Worm (Caenorhabditis elegans) whole organism, L1 larva: ENCODE measurements around the gene snb-2.

Experiments used
- C04F5.9 ChIP-seq: sonication (generic microtip); optimal IDR thresholded peaks from 2 replicates; lab custom pipeline; 2016; ENCODE audit warnings: missing genetic modification characterization, missing compliant biosample characterization
- C34B4.2 ChIP-seq: sonication (generic microtip); optimal IDR thresholded peaks from 2 replicates; lab custom pipeline; 2017; ENCODE audit warnings: mild to moderate bottlenecking, missing genetic modification characterization, missing compliant biosample characterization
- F16B12.6 ChIP-seq: fragments of 150-350 bp; optimal IDR thresholded peaks from 2 replicates; lab custom pipeline; 2014; ENCODE audit warnings: missing biosample characterization, missing genetic modification characterization
- aha-1 ChIP-seq: fragments of 150-350 bp; optimal IDR thresholded peaks from 2 replicates; lab custom pipeline; 2014; ENCODE audit warnings: missing biosample characterization, missing genetic modification characterization
- blmp-1 ChIP-seq: fragments of 150-350 bp; optimal IDR thresholded peaks from 2 replicates; lab custom pipeline; 2014; ENCODE audit warnings: missing biosample characterization, missing genetic modification characterization
- ceh-8 ChIP-seq: fragments of 200-800 bp; sonication (Bioruptor generic); optimal IDR thresholded peaks from 2 replicates; lab custom pipeline; 2018; ENCODE audit warnings: mild to moderate bottlenecking, missing genetic modification characterization, moderate library complexity, missing compliant biosample characterization
- ceh-82 ChIP-seq, 3 experiments: fragments of 150-350 bp in 1 of 3; sonication (generic microtip) in 2 of 3; optimal IDR thresholded peaks; 2 replicates each; lab custom pipeline; 2014 to 2017; ENCODE audit warnings: missing biosample characterization in 3 of 3, missing genetic modification characterization in 3 of 3
- ceh-90 ChIP-seq: sonication (generic microtip); optimal IDR thresholded peaks from 2 replicates; lab custom pipeline; 2016; ENCODE audit warnings: missing genetic modification characterization, missing compliant biosample characterization
- ces-1 ChIP-seq: fragments of 150-350 bp; optimal IDR thresholded peaks from 2 replicates; lab custom pipeline; 2014; ENCODE audit warnings: missing biosample characterization, missing genetic modification reagents, missing genetic modification characterization
- dsc-1 ChIP-seq: sonication (generic microtip); optimal IDR thresholded peaks from 2 replicates; lab custom pipeline; 2016; ENCODE audit warnings: mild to moderate bottlenecking, missing genetic modification characterization, missing compliant biosample characterization
- efl-3 ChIP-seq: fragments of 200-800 bp; sonication (Bioruptor generic); optimal IDR thresholded peaks from 2 replicates; lab custom pipeline; 2018; ENCODE audit warnings: mild to moderate bottlenecking, missing genetic modification characterization, missing compliant biosample characterization
- egl-27 ChIP-seq, 2 experiments: fragments of 150-350 bp in 1 of 2; sonication (generic microtip); optimal IDR thresholded peaks; 3 replicates each; lab custom pipeline; 2017 to 2018; ENCODE audit warnings: missing biosample characterization in 2 of 2, missing genetic modification characterization in 2 of 2, missing genetic modification reagents in 2 of 2
- elt-2 ChIP-seq: sonication (generic microtip); optimal IDR thresholded peaks from 2 replicates; lab custom pipeline; 2016; ENCODE audit warnings: missing genetic modification characterization, mild to moderate bottlenecking, inconsistent platforms, missing compliant biosample characterization, missing genetic modification reagents
- elt-3 ChIP-seq, 6 experiments: fragments of 150-350 bp in 1 of 6; sonication (generic microtip); optimal IDR thresholded peaks; 2 replicates each; lab custom pipeline; 2017 to 2018; ENCODE audit warnings: missing biosample characterization in 6 of 6, missing genetic modification characterization in 6 of 6, inconsistent platforms in 1 of 6
- ets-5 ChIP-seq: fragments of 200-800 bp; sonication (Bioruptor generic); IDR thresholded peaks from 2 replicates; pipeline ENCODE4 v1.3.6; 2022; ENCODE audit warnings: missing genetic modification characterization, missing compliant biosample characterization
- fos-1 ChIP-seq: fragments of 150-350 bp; optimal IDR thresholded peaks from 2 replicates; lab custom pipeline; 2014; ENCODE audit warnings: missing biosample characterization, missing genetic modification characterization
- grh-1 ChIP-seq: fragments of 200-800 bp; sonication (Bioruptor generic); IDR thresholded peaks from 2 replicates; pipeline ENCODE4 v1.3.6; 2022; ENCODE audit warnings: missing genetic modification reagents, missing genetic modification characterization, missing compliant biosample characterization
- irx-1 ChIP-seq: sonication (generic microtip); optimal IDR thresholded peaks from 2 replicates; lab custom pipeline; 2016; ENCODE audit warnings: missing genetic modification characterization, missing compliant biosample characterization
- lin-13 ChIP-seq: fragments of 150-350 bp; optimal IDR thresholded peaks from 2 replicates; lab custom pipeline; 2014; ENCODE audit warnings: missing biosample characterization, missing genetic modification reagents, missing genetic modification characterization
- lin-14 ChIP-seq: fragments of 200-800 bp; sonication (Bioruptor generic); optimal IDR thresholded peaks from 2 replicates; lab custom pipeline; 2018; ENCODE audit warnings: mild to moderate bottlenecking, missing genetic modification characterization, moderate library complexity, missing compliant biosample characterization
- lin-15B ChIP-seq: fragments of 150-350 bp; sonication (generic microtip); optimal IDR thresholded peaks from 3 replicates; lab custom pipeline; 2014; ENCODE audit warnings: missing biosample characterization, missing genetic modification characterization
- lin-35 ChIP-seq, 2 experiments: fragments of 150-350 bp; optimal IDR thresholded peaks; 2 replicates each; lab custom pipeline; 2014; ENCODE audit warnings: missing biosample characterization in 2 of 2, missing genetic modification characterization in 2 of 2, missing genetic modification reagents in 2 of 2
- lir-3 ChIP-seq: sonication (generic microtip); optimal IDR thresholded peaks from 2 replicates; lab custom pipeline; 2016; ENCODE audit warnings: mild to moderate bottlenecking, missing genetic modification characterization, moderate library complexity, missing compliant biosample characterization; ENCODE audit not compliant: poor library complexity
- lsy-2 ChIP-seq, 2 experiments: fragments of 150-350 bp; optimal IDR thresholded peaks; 2 replicates each; lab custom pipeline; 2014; ENCODE audit warnings: missing biosample characterization in 2 of 2, missing genetic modification characterization in 2 of 2
- mab-9 ChIP-seq: fragments of 200-800 bp; sonication (Bioruptor generic); IDR thresholded peaks from 2 replicates; pipeline ENCODE4 v1.3.6; 2022; ENCODE audit warnings: missing genetic modification reagents, missing genetic modification characterization, missing compliant biosample characterization
- mep-1 ChIP-seq: fragments of 150-350 bp; optimal IDR thresholded peaks from 2 replicates; lab custom pipeline; 2014; ENCODE audit warnings: missing biosample characterization, missing genetic modification characterization
- nhr-12 ChIP-seq: sonication (generic microtip); optimal IDR thresholded peaks from 2 replicates; lab custom pipeline; 2017; ENCODE audit warnings: missing biosample characterization, missing genetic modification characterization
- nhr-19 ChIP-seq: fragments of 200-800 bp; sonication (Bioruptor generic); conservative IDR thresholded peaks from 2 replicates; pipeline ENCODE4 v1.3.6; 2022; ENCODE audit warnings: missing genetic modification characterization, missing compliant biosample characterization
- nhr-20 ChIP-seq: sonication (generic microtip); optimal IDR thresholded peaks from 2 replicates; lab custom pipeline; 2016; ENCODE audit warnings: mild to moderate bottlenecking, missing genetic modification characterization, missing compliant biosample characterization
- nhr-71 ChIP-seq: sonication (generic microtip); optimal IDR thresholded peaks from 2 replicates; lab custom pipeline; 2016; ENCODE audit warnings: mild to moderate bottlenecking, missing genetic modification characterization, moderate library complexity, missing compliant biosample characterization
- nhr-84 ChIP-seq: sonication (generic microtip); optimal IDR thresholded peaks from 2 replicates; lab custom pipeline; 2017; ENCODE audit warnings: missing biosample characterization, missing genetic modification characterization
- nhr-85 ChIP-seq: sonication (generic microtip); peaks from one replicate; lab custom pipeline; 2016; ENCODE audit warnings: missing genetic modification characterization, inconsistent platforms, missing compliant biosample characterization
- nhr-90 ChIP-seq: sonication (generic microtip); optimal IDR thresholded peaks from 2 replicates; lab custom pipeline; 2016; ENCODE audit warnings: mild to moderate bottlenecking, missing genetic modification characterization, missing compliant biosample characterization; ENCODE audit not compliant: poor library complexity
- pax-3 ChIP-seq: fragments of 200-800 bp; sonication (Bioruptor generic); optimal IDR thresholded peaks from 2 replicates; lab custom pipeline; 2018; ENCODE audit warnings: mild to moderate bottlenecking, missing genetic modification characterization, moderate library complexity, missing compliant biosample characterization
- rnt-1 ChIP-seq: sonication (generic microtip); optimal IDR thresholded peaks from 2 replicates; lab custom pipeline; 2016; ENCODE audit warnings: mild to moderate bottlenecking, missing genetic modification characterization, moderate library complexity, missing compliant biosample characterization
- snpc-4 ChIP-seq: fragments of 150-350 bp; optimal IDR thresholded peaks from 2 replicates; lab custom pipeline; 2014; ENCODE audit warnings: missing biosample characterization, missing genetic modification characterization
- snu-23 ChIP-seq: sonication (generic microtip); optimal IDR thresholded peaks from 2 replicates; lab custom pipeline; 2016; ENCODE audit warnings: missing genetic modification characterization, missing compliant biosample characterization
- sox-4 ChIP-seq: sonication (generic microtip); optimal IDR thresholded peaks from 2 replicates; lab custom pipeline; 2016; ENCODE audit warnings: missing genetic modification characterization, missing compliant biosample characterization
- sptf-1 ChIP-seq: fragments of 150-350 bp; optimal IDR thresholded peaks from 2 replicates; lab custom pipeline; 2014; ENCODE audit warnings: missing biosample characterization, missing genetic modification characterization
- swsn-7 ChIP-seq: sonication (generic microtip); optimal IDR thresholded peaks from 2 replicates; lab custom pipeline; 2016; ENCODE audit warnings: missing genetic modification characterization, missing compliant biosample characterization
- tbx-2 ChIP-seq: sonication (generic microtip); optimal IDR thresholded peaks from 2 replicates; lab custom pipeline; 2016; ENCODE audit warnings: missing genetic modification characterization, missing compliant biosample characterization
- unc-130 ChIP-seq: fragments of 150-350 bp; optimal IDR thresholded peaks from 2 replicates; lab custom pipeline; 2017; ENCODE audit warnings: missing biosample characterization, missing genetic modification characterization, inconsistent platforms
- unc-30 ChIP-seq: sonication (generic microtip); optimal IDR thresholded peaks from 2 replicates; lab custom pipeline; 2017; ENCODE audit warnings: missing biosample characterization, missing genetic modification characterization
- unc-86 ChIP-seq: sonication (generic microtip); optimal IDR thresholded peaks from 2 replicates; lab custom pipeline; 2016; ENCODE audit warnings: missing genetic modification characterization, missing compliant biosample characterization
- unc-98 ChIP-seq: fragments of 200-800 bp; sonication (Bioruptor generic); IDR thresholded peaks from 2 replicates; pipeline ENCODE4 v1.3.6; 2022; ENCODE audit warnings: missing genetic modification characterization, missing compliant biosample characterization
- vab-15 ChIP-seq: sonication (generic microtip); optimal IDR thresholded peaks from 2 replicates; lab custom pipeline; 2017; ENCODE audit warnings: missing genotype, mild to moderate bottlenecking, missing genetic modification characterization, missing compliant biosample characterization
- xbp-1 ChIP-seq: sonication (generic microtip); optimal IDR thresholded peaks from 2 replicates; lab custom pipeline; 2016; ENCODE audit warnings: missing genetic modification characterization, missing compliant biosample characterization
- zag-1 ChIP-seq: fragments of 150-350 bp; optimal IDR thresholded peaks from 2 replicates; lab custom pipeline; 2014; ENCODE audit warnings: missing biosample characterization, missing genetic modification characterization
- zip-4 ChIP-seq: fragments of 200-800 bp; sonication (Bioruptor generic); optimal IDR thresholded peaks from 2 replicates; lab custom pipeline; 2018; ENCODE audit warnings: mild to moderate bottlenecking, missing genetic modification characterization, moderate library complexity, missing compliant biosample characterization
- ztf-11 ChIP-seq, 2 experiments: sonication (generic microtip); optimal IDR thresholded peaks; 2 replicates each; lab custom pipeline; 2016 to 2017; ENCODE audit warnings: missing genetic modification characterization in 2 of 2, missing biosample characterization in 1 of 2, missing compliant biosample characterization in 1 of 2
- ztf-4 ChIP-seq: fragments of 150-350 bp; optimal IDR thresholded peaks from 2 replicates; lab custom pipeline; 2014; ENCODE audit warnings: missing biosample characterization, missing genetic modification characterization

Gene snb-2

ce11 chrV:12296122-12296521 lies 49.6 kb downstream of the snb-2 start:
- no peak for TF ChIP-seq lir-3
- no peak for TF ChIP-seq ceh-8 (GFP tag; lab: Kevin White, UChicago)
- no peak for TF ChIP-seq nhr-19
- peak in 1 of 2 experiments; percentile 7 for TF ChIP-seq lin-35 (GFP tag; optimal IDR thresholded peaks at IDR 0.05; lab: Kevin White, UChicago)
- peak; percentile 65 for TF ChIP-seq elt-2 (tag; lab: Kevin White, UChicago)

ce11 chrV:12295520-12295919 lies 50.2 kb downstream of the snb-2 start:
- TF ChIP-seq mab-9 (GFP tag; lab: Robert Waterston, UW): no peak
- TF ChIP-seq unc-98 (GFP tag; lab: Robert Waterston, UW): no peak
- no peak for TF ChIP-seq C04F5.9 (tag; lab: Kevin White, UChicago)
- no peak for TF ChIP-seq ztf-11 (tag; optimal IDR thresholded peaks at IDR 0.05; lab: Kevin White, UChicago)
- no peak for TF ChIP-seq lin-13 (GFP tag; lab: Kevin White, UChicago)
- TF ChIP-seq snpc-4 (tag; lab: Kevin White, UChicago): no peak
- no peak for TF ChIP-seq ceh-8 (GFP tag; lab: Kevin White, UChicago)
- no peak for TF ChIP-seq sox-4 (tag; lab: Kevin White, UChicago)
- no peak for TF ChIP-seq lir-3
- no peak for TF ChIP-seq nhr-12
- no peak for TF ChIP-seq lin-15B (tag; lab: Kevin White, UChicago)
- TF ChIP-seq unc-86: no peak
- TF ChIP-seq lsy-2 (tag; optimal IDR thresholded peaks at IDR 0.05; lab: Kevin White, UChicago): peak in 1 of 2 experiments; percentile 48
- TF ChIP-seq nhr-20 (tag; lab: Kevin White, UChicago): peak; percentile 36
- no peak for TF ChIP-seq ceh-90 (tag; lab: Kevin White, UChicago)
- no peak for TF ChIP-seq ztf-4 (tag; lab: Kevin White, UChicago)
- no peak for TF ChIP-seq ets-5 (GFP tag; lab: Robert Waterston, UW)
- peak; percentile 2 for TF ChIP-seq unc-130 (tag; lab: Kevin White, UChicago)
- peak; percentile 16 for TF ChIP-seq mep-1 (tag; lab: Kevin White, UChicago)
- peak; percentile 56 for TF ChIP-seq lin-14 (GFP tag; lab: Kevin White, UChicago)
- TF ChIP-seq zag-1 (tag; lab: Kevin White, UChicago): no peak
- peak; percentile 32; the same call in 1 of the 2 replicates for TF ChIP-seq grh-1
- TF ChIP-seq elt-3 (tag; optimal IDR thresholded peaks at IDR 0.05; lab: Kevin White, UChicago): peak in 1 of 6 experiments; percentile 40
- TF ChIP-seq ceh-82 (tag; optimal IDR thresholded peaks at IDR 0.05; lab: Kevin White, UChicago): no peak
- peak; percentile 25 for TF ChIP-seq irx-1
- peak; percentile 39 for TF ChIP-seq efl-3 (GFP tag; lab: Kevin White, UChicago)
- peak; percentile 38 for TF ChIP-seq blmp-1 (tag; lab: Kevin White, UChicago)
- TF ChIP-seq C34B4.2: no peak
- no peak; the same call in 1 of the 2 replicates for TF ChIP-seq nhr-19
- peak; percentile 96 for TF ChIP-seq nhr-85 (tag; lab: Kevin White, UChicago)
- no peak for TF ChIP-seq fos-1
- peak in 1 of 2 experiments; percentile 23 for TF ChIP-seq lin-35 (GFP tag; optimal IDR thresholded peaks at IDR 0.05; lab: Kevin White, UChicago)
- TF ChIP-seq nhr-71 (tag; lab: Kevin White, UChicago): peak; percentile 49
- no peak for TF ChIP-seq aha-1 (tag; lab: Kevin White, UChicago)
- no peak for TF ChIP-seq zip-4 (GFP tag; lab: Kevin White, UChicago)
- TF ChIP-seq F16B12.6: no peak
- TF ChIP-seq dsc-1 (tag; lab: Kevin White, UChicago): no peak
- TF ChIP-seq ces-1 (GFP tag; lab: Kevin White, UChicago): no peak
- no peak for TF ChIP-seq egl-27 (tag; optimal IDR thresholded peaks at IDR 0.05; lab: Kevin White, UChicago)
- TF ChIP-seq xbp-1: no peak
- no peak for TF ChIP-seq unc-30 (tag; lab: Kevin White, UChicago)
- no peak for TF ChIP-seq sptf-1 (tag; lab: Kevin White, UChicago)
- peak; percentile 25 for TF ChIP-seq rnt-1 (tag; lab: Kevin White, UChicago)
- TF ChIP-seq nhr-84 (tag; lab: Kevin White, UChicago): no peak
- peak; percentile 15 for TF ChIP-seq tbx-2 (tag; lab: Kevin White, UChicago)
- TF ChIP-seq vab-15 (tag; lab: Kevin White, UChicago): no peak
- TF ChIP-seq nhr-90 (tag; lab: Kevin White, UChicago): no peak
- no peak for TF ChIP-seq swsn-7
- no peak for TF ChIP-seq pax-3 (tag; lab: Kevin White, UChicago)
- no peak for TF ChIP-seq elt-2 (tag; lab: Kevin White, UChicago)
- TF ChIP-seq snu-23 (GFP tag; lab: Kevin White, UChicago): peak; percentile 33
